Worm (Caenorhabditis elegans): ENCODE results near the gene W02A2.5.

Gene W02A2.5

ce11 chrIV:13371699-13372098 is 29.0 kb downstream of the W02A2.5 start, which contains the start of gene Y62E10A.6:
Gene Y62E10A.6 (plus strand): TSS chrIV:13371999.
- TF ChIP-seq lin-11 (tag; optimal IDR thresholded peaks at IDR 0.05) (no peak), aly-2 (tag; optimal IDR thresholded peaks at IDR 0.05) (no peak), ztf-4 (tag; optimal IDR thresholded peaks at IDR 0.05) (no peak), ceh-16 (tag; optimal IDR thresholded peaks at IDR 0.05) (no peak), C34F6.9 (tag; optimal IDR thresholded peaks at IDR 0.05) (no peak), lsy-2 (tag; optimal IDR thresholded peaks at IDR 0.05) (no peak), skn-1 (tag; optimal IDR thresholded peaks at IDR 0.05) (no peak), zag-1 (tag; optimal IDR thresholded peaks at IDR 0.05) (no peak), blmp-1 (tag; optimal IDR thresholded peaks at IDR 0.05; ENCODE audit: insufficient read depth) (no peak), lin-13 (GFP tag; optimal IDR thresholded peaks at IDR 0.05) (no peak), ztf-1 (GFP tag; conservative IDR thresholded peaks at IDR 0.05) (no peak), snpc-4 (tag; optimal IDR thresholded peaks at IDR 0.05) (no peak), fos-1 (tag; optimal IDR thresholded peaks at IDR 0.05) (no peak)

DNA sequence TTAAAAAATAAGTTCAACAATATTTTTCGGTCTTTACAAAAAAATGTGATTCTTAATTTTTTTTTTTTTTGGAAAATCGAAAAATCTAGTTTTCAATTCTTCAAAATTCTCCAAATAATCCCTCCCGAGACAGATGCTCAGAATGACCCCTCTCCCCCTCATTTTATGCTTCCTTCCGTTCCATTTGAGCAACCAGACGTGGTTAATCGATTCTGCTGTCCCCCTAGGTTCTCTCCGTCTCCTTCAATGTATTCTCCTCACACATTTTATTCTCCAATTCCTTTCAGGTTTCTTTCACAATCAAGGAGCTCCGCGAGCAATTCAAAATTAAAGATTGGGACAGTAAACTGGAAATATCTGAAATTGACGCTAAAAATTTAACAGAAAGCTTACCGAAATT is 32.3 kb downstream of the W02A2.5 start:
- no peak for TF ChIP-seq lsy-2 (tag; optimal IDR thresholded peaks at IDR 0.05)
- no peak for TF ChIP-seq ztf-4 (tag; optimal IDR thresholded peaks at IDR 0.05)
- no peak for TF ChIP-seq lin-13 (GFP tag; optimal IDR thresholded peaks at IDR 0.05)
- TF ChIP-seq R02D3.7 (tag; optimal IDR thresholded peaks at IDR 0.05), result no peak
- no peak for TF ChIP-seq mdl-1 (tag; optimal IDR thresholded peaks at IDR 0.05)

ce11 chrIV:13377716-13378115 is 35.1 kb downstream of the W02A2.5 start, which contains the start of gene mau-8:
Gene mau-8 (plus strand): TSS chrIV:13378016.
- TF ChIP-seq dmd-4 (tag; optimal IDR thresholded peaks at IDR 0.05), result no peak
- TF ChIP-seq nhr-77 (tag; optimal IDR thresholded peaks at IDR 0.05), result no peak
- no peak for TF ChIP-seq lsy-2 (tag; optimal IDR thresholded peaks at IDR 0.05)
- TF ChIP-seq lin-11 (tag; optimal IDR thresholded peaks at IDR 0.05), result no peak
- TF ChIP-seq skn-1 (tag; optimal IDR thresholded peaks at IDR 0.05), result no peak
- no peak for TF ChIP-seq nhr-6 (tag; optimal IDR thresholded peaks at IDR 0.05)
- no peak for TF ChIP-seq ztf-4 (tag; optimal IDR thresholded peaks at IDR 0.05)
- no peak for TF ChIP-seq unc-39 (tag; optimal IDR thresholded peaks at IDR 0.05)
- TF ChIP-seq ceh-16 (tag; optimal IDR thresholded peaks at IDR 0.05), result no peak

- TF ChIP-seq fos-1 (tag; optimal IDR thresholded peaks at IDR 0.05), result no peak
- no peak for TF ChIP-seq nhr-237 (tag; optimal IDR thresholded peaks at IDR 0.05)
- no peak for TF ChIP-seq snpc-4 (tag; optimal IDR thresholded peaks at IDR 0.05)
- TF ChIP-seq sma-9 (GFP tag; optimal IDR thresholded peaks at IDR 0.05), result no peak
- no peak for TF ChIP-seq sma-9 (tag; optimal IDR thresholded peaks at IDR 0.05)
- no peak for TF ChIP-seq egl-27 (tag; optimal IDR thresholded peaks at IDR 0.05)
- TF ChIP-seq unc-55 (GFP tag; optimal IDR thresholded peaks at IDR 0.05), result no peak
- no peak for TF ChIP-seq ama-1 (optimal IDR thresholded peaks at IDR 0.05)
- TF ChIP-seq nhr-23 (tag; optimal IDR thresholded peaks at IDR 0.05), result no peak
Observed at ce11 chrIV:13380506-13380905, 37.9 kb downstream of the W02A2.5 start.

- no peak for TF ChIP-seq C34F6.9 (tag; optimal IDR thresholded peaks at IDR 0.05)
- TF ChIP-seq mdl-1 (tag; optimal IDR thresholded peaks at IDR 0.05), result no peak
- TF ChIP-seq mab-5 (tag; optimal IDR thresholded peaks at IDR 0.05), result no peak
- TF ChIP-seq fos-1 (tag; optimal IDR thresholded peaks at IDR 0.05), result no peak
- TF ChIP-seq alr-1 (tag; optimal IDR thresholded peaks at IDR 0.05), result no peak
- TF ChIP-seq snpc-4 (tag; optimal IDR thresholded peaks at IDR 0.05), result no peak
- TF ChIP-seq peb-1 (tag; optimal IDR thresholded peaks at IDR 0.05), result no peak
- no peak for TF ChIP-seq nhr-129 (tag; optimal IDR thresholded peaks at IDR 0.05)
- TF ChIP-seq unc-62 (GFP tag; optimal IDR thresholded peaks at IDR 0.05), result no peak
- no peak for TF ChIP-seq sma-3 (GFP tag; optimal IDR thresholded peaks at IDR 0.05)
- no peak for TF ChIP-seq ama-1 (optimal IDR thresholded peaks at IDR 0.05)
- no peak for TF ChIP-seq F13H6.1 (tag; optimal IDR thresholded peaks at IDR 0.05)
- TF ChIP-seq aly-2 (tag; optimal IDR thresholded peaks at IDR 0.05), result no peak
- TF ChIP-seq nhr-77 (tag; optimal IDR thresholded peaks at IDR 0.05), result no peak
Observed at ce11 chrIV:13381823-13382222, 39.2 kb downstream of the W02A2.5 start, which contains the start of gene emc-3. Gene emc-3 (minus strand): TSS chrIV:13381923.

Measured in whole organism, L2 larva.